Worm (Caenorhabditis elegans) whole organism, L1 larva: ENCODE results near the gene frpr-2.

ENCODE experiments used
- C04F5.9 ChIP-seq: sonication (generic microtip); optimal IDR thresholded peaks from 2 replicates; lab custom pipeline; 2016; ENCODE audit warnings: missing genetic modification characterization, missing compliant biosample characterization
- C16A3.4 ChIP-seq: fragments of 150-350 bp; optimal IDR thresholded peaks from 2 replicates; lab custom pipeline; 2014; ENCODE audit warnings: missing biosample characterization, missing genetic modification characterization
- C34B4.2 ChIP-seq: sonication (generic microtip); optimal IDR thresholded peaks from 2 replicates; lab custom pipeline; 2017; ENCODE audit warnings: mild to moderate bottlenecking, missing genetic modification characterization, missing compliant biosample characterization
- F16B12.6 ChIP-seq: fragments of 150-350 bp; optimal IDR thresholded peaks from 2 replicates; lab custom pipeline; 2014; ENCODE audit warnings: missing biosample characterization, missing genetic modification characterization
- alr-1 ChIP-seq: fragments of 200-800 bp; sonication (Bioruptor generic); optimal IDR thresholded peaks from 2 replicates; lab custom pipeline; 2018; ENCODE audit warnings: borderline replicate concordance, mild to moderate bottlenecking, missing genetic modification characterization, missing compliant biosample characterization
- aly-2 ChIP-seq: fragments of 150-350 bp; optimal IDR thresholded peaks from 2 replicates; lab custom pipeline; 2014; ENCODE audit warnings: missing biosample characterization, missing genetic modification characterization
- blmp-1 ChIP-seq: fragments of 150-350 bp; optimal IDR thresholded peaks from 2 replicates; lab custom pipeline; 2014; ENCODE audit warnings: missing biosample characterization, missing genetic modification characterization
- ceh-82 ChIP-seq, 3 experiments: fragments of 150-350 bp in 1 of 3; sonication (generic microtip) in 2 of 3; optimal IDR thresholded peaks; 2 replicates each; lab custom pipeline; 2014 to 2017; ENCODE audit warnings: missing biosample characterization in 3 of 3, missing genetic modification characterization in 3 of 3
- ceh-90 ChIP-seq: sonication (generic microtip); optimal IDR thresholded peaks from 2 replicates; lab custom pipeline; 2016; ENCODE audit warnings: missing genetic modification characterization, missing compliant biosample characterization
- dpl-1 ChIP-seq, 3 experiments: fragments of 150-350 bp in 2 of 3; sonication (generic microtip) in 1 of 3; optimal IDR thresholded peaks; 2 replicates each; lab custom pipeline; 2014 to 2017; ENCODE audit warnings: missing biosample characterization in 3 of 3, missing genetic modification characterization in 3 of 3, missing genetic modification reagents in 3 of 3
- dsc-1 ChIP-seq: sonication (generic microtip); optimal IDR thresholded peaks from 2 replicates; lab custom pipeline; 2016; ENCODE audit warnings: mild to moderate bottlenecking, missing genetic modification characterization, missing compliant biosample characterization
- egl-27 ChIP-seq, 2 experiments: fragments of 150-350 bp in 1 of 2; sonication (generic microtip); optimal IDR thresholded peaks; 3 replicates each; lab custom pipeline; 2017 to 2018; ENCODE audit warnings: missing biosample characterization in 2 of 2, missing genetic modification characterization in 2 of 2, missing genetic modification reagents in 2 of 2
- elt-3 ChIP-seq, 6 experiments: fragments of 150-350 bp in 1 of 6; sonication (generic microtip); optimal IDR thresholded peaks; 2 replicates each; lab custom pipeline; 2017 to 2018; ENCODE audit warnings: missing biosample characterization in 6 of 6, missing genetic modification characterization in 6 of 6, inconsistent platforms in 1 of 6
- ets-5 ChIP-seq: fragments of 200-800 bp; sonication (Bioruptor generic); IDR thresholded peaks from 2 replicates; pipeline ENCODE4 v1.3.6; 2022; ENCODE audit warnings: missing genetic modification characterization, missing compliant biosample characterization
- fkh-10 ChIP-seq: sonication (generic microtip); optimal IDR thresholded peaks from 2 replicates; lab custom pipeline; 2017; ENCODE audit warnings: missing biosample characterization, missing genetic modification reagents, missing genetic modification characterization
- fkh-8 ChIP-seq: sonication (generic microtip); optimal IDR thresholded peaks from 2 replicates; lab custom pipeline; 2016; ENCODE audit warnings: mild to moderate bottlenecking, missing genetic modification characterization, missing compliant biosample characterization
- grh-1 ChIP-seq: fragments of 200-800 bp; sonication (Bioruptor generic); IDR thresholded peaks from 2 replicates; pipeline ENCODE4 v1.3.6; 2022; ENCODE audit warnings: missing genetic modification reagents, missing genetic modification characterization, missing compliant biosample characterization
- hlh-17 ChIP-seq: fragments of 200-800 bp; sonication (Bioruptor generic); optimal IDR thresholded peaks from 2 replicates; lab custom pipeline; 2018; ENCODE audit warnings: missing genetic modification characterization, mild to moderate bottlenecking, missing compliant biosample characterization, moderate library complexity, borderline replicate concordance
- hpl-2 ChIP-seq: fragments of 150-350 bp; optimal IDR thresholded peaks from 2 replicates; lab custom pipeline; 2014; ENCODE audit warnings: missing biosample characterization, missing genetic modification reagents, missing genetic modification characterization
- isw-1 ChIP-seq: fragments of 200-800 bp; sonication (Bioruptor generic); IDR thresholded peaks from 2 replicates; pipeline ENCODE4 v1.3.6; 2022; ENCODE audit warnings: missing genetic modification characterization, missing compliant biosample characterization
- lin-14 ChIP-seq: fragments of 200-800 bp; sonication (Bioruptor generic); optimal IDR thresholded peaks from 2 replicates; lab custom pipeline; 2018; ENCODE audit warnings: mild to moderate bottlenecking, missing genetic modification characterization, moderate library complexity, missing compliant biosample characterization
- lin-35 ChIP-seq, 2 experiments: fragments of 150-350 bp; optimal IDR thresholded peaks; 2 replicates each; lab custom pipeline; 2014; ENCODE audit warnings: missing biosample characterization in 2 of 2, missing genetic modification characterization in 2 of 2, missing genetic modification reagents in 2 of 2
- lsy-2 ChIP-seq, 2 experiments: fragments of 150-350 bp; optimal IDR thresholded peaks; 2 replicates each; lab custom pipeline; 2014; ENCODE audit warnings: missing biosample characterization in 2 of 2, missing genetic modification characterization in 2 of 2
- mef-2 ChIP-seq: fragments of 150-350 bp; optimal IDR thresholded peaks from 2 replicates; lab custom pipeline; 2014; ENCODE audit warnings: missing biosample characterization, missing genetic modification characterization
- mep-1 ChIP-seq: fragments of 150-350 bp; optimal IDR thresholded peaks from 2 replicates; lab custom pipeline; 2014; ENCODE audit warnings: missing biosample characterization, missing genetic modification characterization
- nhr-19 ChIP-seq: fragments of 200-800 bp; sonication (Bioruptor generic); conservative IDR thresholded peaks from 2 replicates; pipeline ENCODE4 v1.3.6; 2022; ENCODE audit warnings: missing genetic modification characterization, missing compliant biosample characterization
- nhr-20 ChIP-seq: sonication (generic microtip); optimal IDR thresholded peaks from 2 replicates; lab custom pipeline; 2016; ENCODE audit warnings: mild to moderate bottlenecking, missing genetic modification characterization, missing compliant biosample characterization
- nhr-237 ChIP-seq: fragments of 150-350 bp; optimal IDR thresholded peaks from 2 replicates; lab custom pipeline; 2014; ENCODE audit warnings: missing biosample characterization, missing genetic modification characterization
- nhr-28 ChIP-seq: fragments of 150-350 bp; optimal IDR thresholded peaks from 2 replicates; lab custom pipeline; 2014; ENCODE audit warnings: missing biosample characterization, missing genetic modification characterization
- nhr-71 ChIP-seq: sonication (generic microtip); optimal IDR thresholded peaks from 2 replicates; lab custom pipeline; 2016; ENCODE audit warnings: mild to moderate bottlenecking, missing genetic modification characterization, moderate library complexity, missing compliant biosample characterization
- nhr-76 ChIP-seq: sonication (generic microtip); optimal IDR thresholded peaks from 2 replicates; lab custom pipeline; 2017; ENCODE audit warnings: missing biosample characterization, missing genetic modification characterization
- nhr-77 ChIP-seq: fragments of 150-350 bp; optimal IDR thresholded peaks from 2 replicates; lab custom pipeline; 2014; ENCODE audit warnings: missing biosample characterization, missing genetic modification characterization
- nhr-84 ChIP-seq: sonication (generic microtip); optimal IDR thresholded peaks from 2 replicates; lab custom pipeline; 2017; ENCODE audit warnings: missing biosample characterization, missing genetic modification characterization
- nhr-85 ChIP-seq: sonication (generic microtip); peaks from one replicate; lab custom pipeline; 2016; ENCODE audit warnings: missing genetic modification characterization, inconsistent platforms, missing compliant biosample characterization
- nhr-90 ChIP-seq: sonication (generic microtip); optimal IDR thresholded peaks from 2 replicates; lab custom pipeline; 2016; ENCODE audit warnings: mild to moderate bottlenecking, missing genetic modification characterization, missing compliant biosample characterization; ENCODE audit not compliant: poor library complexity
- pag-3 ChIP-seq: sonication (generic microtip); optimal IDR thresholded peaks from 2 replicates; lab custom pipeline; 2017; ENCODE audit warnings: missing genetic modification characterization, mild to moderate bottlenecking, missing compliant biosample characterization, antibody characterized with exemption, borderline replicate concordance; ENCODE audit not compliant: insufficient read depth
- pax-3 ChIP-seq: fragments of 200-800 bp; sonication (Bioruptor generic); optimal IDR thresholded peaks from 2 replicates; lab custom pipeline; 2018; ENCODE audit warnings: mild to moderate bottlenecking, missing genetic modification characterization, moderate library complexity, missing compliant biosample characterization
- rnt-1 ChIP-seq: sonication (generic microtip); optimal IDR thresholded peaks from 2 replicates; lab custom pipeline; 2016; ENCODE audit warnings: mild to moderate bottlenecking, missing genetic modification characterization, moderate library complexity, missing compliant biosample characterization
- skn-1 ChIP-seq: fragments of 150-350 bp; optimal IDR thresholded peaks from 2 replicates; lab custom pipeline; 2014; ENCODE audit warnings: missing biosample characterization, missing genetic modification characterization
- snu-23 ChIP-seq: sonication (generic microtip); optimal IDR thresholded peaks from 2 replicates; lab custom pipeline; 2016; ENCODE audit warnings: missing genetic modification characterization, missing compliant biosample characterization
- sup-37 ChIP-seq: fragments of 200-800 bp; sonication (Bioruptor generic); optimal IDR thresholded peaks from 2 replicates; lab custom pipeline; 2018; ENCODE audit warnings: mild to moderate bottlenecking, missing genetic modification characterization, missing compliant biosample characterization
- swsn-7 ChIP-seq: sonication (generic microtip); optimal IDR thresholded peaks from 2 replicates; lab custom pipeline; 2016; ENCODE audit warnings: missing genetic modification characterization, missing compliant biosample characterization
- tbx-2 ChIP-seq: sonication (generic microtip); optimal IDR thresholded peaks from 2 replicates; lab custom pipeline; 2016; ENCODE audit warnings: missing genetic modification characterization, missing compliant biosample characterization
- unc-62 ChIP-seq: fragments of 150-350 bp; optimal IDR thresholded peaks from 2 replicates; lab custom pipeline; 2014; ENCODE audit warnings: missing biosample characterization, missing genetic modification reagents, missing genetic modification characterization
- unc-86 ChIP-seq: sonication (generic microtip); optimal IDR thresholded peaks from 2 replicates; lab custom pipeline; 2016; ENCODE audit warnings: missing genetic modification characterization, missing compliant biosample characterization
- vab-15 ChIP-seq: sonication (generic microtip); optimal IDR thresholded peaks from 2 replicates; lab custom pipeline; 2017; ENCODE audit warnings: missing genotype, mild to moderate bottlenecking, missing genetic modification characterization, missing compliant biosample characterization
- xbp-1 ChIP-seq: sonication (generic microtip); optimal IDR thresholded peaks from 2 replicates; lab custom pipeline; 2016; ENCODE audit warnings: missing genetic modification characterization, missing compliant biosample characterization
- zip-4 ChIP-seq: fragments of 200-800 bp; sonication (Bioruptor generic); optimal IDR thresholded peaks from 2 replicates; lab custom pipeline; 2018; ENCODE audit warnings: mild to moderate bottlenecking, missing genetic modification characterization, moderate library complexity, missing compliant biosample characterization
- ztf-11 ChIP-seq, 2 experiments: sonication (generic microtip); optimal IDR thresholded peaks; 2 replicates each; lab custom pipeline; 2016 to 2017; ENCODE audit warnings: missing genetic modification characterization in 2 of 2, missing biosample characterization in 1 of 2, missing compliant biosample characterization in 1 of 2
- ztf-4 ChIP-seq: fragments of 150-350 bp; optimal IDR thresholded peaks from 2 replicates; lab custom pipeline; 2014; ENCODE audit warnings: missing biosample characterization, missing genetic modification characterization

The frpr-2 gene

DNA sequence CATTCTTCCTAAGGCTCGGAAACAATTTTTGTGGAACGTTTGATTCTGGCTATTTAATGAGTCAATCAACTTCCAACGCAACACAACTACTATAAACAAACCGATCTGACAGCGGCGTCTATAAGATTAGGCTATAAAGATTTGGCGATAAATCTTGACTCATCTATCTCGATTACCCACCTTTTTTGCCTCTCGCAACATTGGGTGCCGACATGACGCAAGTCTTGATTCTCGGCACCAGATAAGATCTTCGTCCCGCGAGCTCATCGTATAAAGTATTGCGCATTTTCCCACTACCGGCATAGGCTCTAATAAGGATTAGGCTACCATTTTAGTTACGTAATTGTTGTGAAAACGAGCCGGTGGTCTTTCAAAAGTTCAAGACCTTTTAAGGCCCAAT, 46.6 kb downstream of the frpr-2 start:
- TF ChIP-seq lin-14 (GFP tag; lab: Kevin White, UChicago), result peak; percentile 12
- TF ChIP-seq nhr-85 (tag; lab: Kevin White, UChicago), result peak; percentile 77
- no peak for TF ChIP-seq dpl-1 (GFP tag; optimal IDR thresholded peaks at IDR 0.05; lab: Kevin White, UChicago)
- TF ChIP-seq fkh-10 (GFP tag; lab: Kevin White, UChicago), result no peak
- no peak for TF ChIP-seq nhr-71 (tag; lab: Kevin White, UChicago)
- TF ChIP-seq C04F5.9 (tag; lab: Kevin White, UChicago), result no peak
- no peak for TF ChIP-seq hpl-2 (GFP tag; lab: Kevin White, UChicago)

DNA sequence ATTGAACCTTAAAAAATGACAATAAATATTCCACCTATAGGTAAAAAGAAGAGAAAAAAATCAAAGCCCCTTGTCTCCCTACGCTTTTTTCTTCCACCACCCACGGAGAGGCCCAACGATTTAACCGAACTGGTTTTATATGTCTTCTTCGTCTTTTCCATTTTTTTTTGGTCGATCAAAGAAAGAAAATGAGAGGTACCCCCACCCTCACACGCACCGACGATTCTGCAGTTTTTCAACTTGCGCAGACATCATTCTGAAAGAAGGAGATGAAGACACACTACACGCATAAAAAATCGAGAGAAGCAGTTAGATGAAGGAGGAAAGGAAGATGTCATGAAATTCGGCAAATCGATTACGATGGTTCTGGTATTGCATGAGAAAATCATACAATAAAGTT, 49.1 kb downstream of the frpr-2 start:
- no peak for TF ChIP-seq ztf-11 (tag; optimal IDR thresholded peaks at IDR 0.05; lab: Kevin White, UChicago)
- peak in 1 of 2 experiments; percentile 20 for TF ChIP-seq lin-35 (GFP tag; optimal IDR thresholded peaks at IDR 0.05; lab: Kevin White, UChicago)
- no peak for TF ChIP-seq rnt-1
- peak in 2 of 6 experiments; percentile 8 to 67 for TF ChIP-seq elt-3 (tag; optimal IDR thresholded peaks at IDR 0.05; lab: Kevin White, UChicago)
- TF ChIP-seq swsn-7 (tag; lab: Kevin White, UChicago), result no peak
- TF ChIP-seq unc-86 (tag; lab: Kevin White, UChicago), result no peak
- TF ChIP-seq nhr-20 (tag; lab: Kevin White, UChicago), result peak; percentile 49
- TF ChIP-seq mep-1, result peak; percentile 41
- TF ChIP-seq blmp-1 (tag; lab: Kevin White, UChicago), result peak; percentile 75
- peak; percentile 63 for TF ChIP-seq lin-14 (GFP tag; lab: Kevin White, UChicago)
- no peak for TF ChIP-seq mef-2 (tag; lab: Kevin White, UChicago)
- no peak for TF ChIP-seq tbx-2 (tag; lab: Kevin White, UChicago)
- no peak for TF ChIP-seq vab-15 (tag; lab: Kevin White, UChicago)
- TF ChIP-seq fkh-8 (tag; lab: Kevin White, UChicago), result no peak
- TF ChIP-seq alr-1 (tag; lab: Kevin White, UChicago), result no peak
- peak; percentile 25 for TF ChIP-seq nhr-90 (tag; lab: Kevin White, UChicago)
- no peak for TF ChIP-seq xbp-1 (tag; lab: Kevin White, UChicago)
- TF ChIP-seq nhr-77 (tag; lab: Kevin White, UChicago), result no peak
- no peak for TF ChIP-seq dsc-1 (tag; lab: Kevin White, UChicago)
- TF ChIP-seq nhr-237 (tag; lab: Kevin White, UChicago), result no peak
- no peak for TF ChIP-seq C16A3.4 (tag; lab: Kevin White, UChicago)
- TF ChIP-seq nhr-76 (tag; lab: Kevin White, UChicago), result no peak
- TF ChIP-seq zip-4 (GFP tag; lab: Kevin White, UChicago), result no peak
- no peak for TF ChIP-seq pax-3 (tag; lab: Kevin White, UChicago)
- TF ChIP-seq F16B12.6 (tag; lab: Kevin White, UChicago), result no peak
- peak; percentile 58 for TF ChIP-seq grh-1 (GFP tag; lab: Robert Waterston, UW)
- no peak for TF ChIP-seq sup-37 (GFP tag; lab: Kevin White, UChicago)
- TF ChIP-seq ets-5 (GFP tag; lab: Robert Waterston, UW), result no peak
- no peak for TF ChIP-seq ceh-82 (tag; optimal IDR thresholded peaks at IDR 0.05; lab: Kevin White, UChicago)
- no peak for TF ChIP-seq nhr-28 (tag; lab: Kevin White, UChicago)
- TF ChIP-seq isw-1 (GFP tag; lab: Robert Waterston, UW), result no peak
- 0 out of 2 replicates have a peak, but pooled peaks have one; percentile 11 for TF ChIP-seq nhr-19 (GFP tag; lab: Robert Waterston, UW)
- no peak for TF ChIP-seq unc-62 (GFP tag; lab: Kevin White, UChicago)
- TF ChIP-seq aly-2, result no peak
- no peak for TF ChIP-seq pag-3 (tag; lab: Kevin White, UChicago)
- TF ChIP-seq skn-1 (tag; lab: Kevin White, UChicago), result no peak
- TF ChIP-seq nhr-85 (tag; lab: Kevin White, UChicago), result peak; percentile 86
- TF ChIP-seq lsy-2 (tag; optimal IDR thresholded peaks at IDR 0.05; lab: Kevin White, UChicago), result peak in 1 of 2 experiments; percentile 21
- TF ChIP-seq ceh-90 (tag; lab: Kevin White, UChicago), result no peak
- no peak for TF ChIP-seq hpl-2 (GFP tag; lab: Kevin White, UChicago)
- no peak for TF ChIP-seq ztf-4 (tag; lab: Kevin White, UChicago)
- TF ChIP-seq snu-23, result peak; percentile 57
- TF ChIP-seq egl-27 (tag; optimal IDR thresholded peaks at IDR 0.05; lab: Kevin White, UChicago), result no peak
- peak; percentile 25 for TF ChIP-seq nhr-71 (tag; lab: Kevin White, UChicago)
- no peak for TF ChIP-seq hlh-17 (GFP tag; lab: Kevin White, UChicago)
- no peak for TF ChIP-seq C34B4.2
- TF ChIP-seq nhr-84 (tag; lab: Kevin White, UChicago), result no peak
